Worm (Caenorhabditis elegans) whole organism, early embryonic: Measurements from ENCODE around the gene cdkl-1.

Source experiments
- ama-1 ChIP-seq: fragments of 150-350 bp; optimal IDR thresholded peaks from 2 replicates; lab custom pipeline; 2014
- ets-7 ChIP-seq: sonication (generic microtip); optimal IDR thresholded peaks from 2 replicates; lab custom pipeline; 2016; ENCODE audit warnings: missing genotype, missing genetic modification characterization, missing compliant biosample characterization
- flt-1 ChIP-seq: fragments of 200-800 bp; sonication (Bioruptor generic); IDR thresholded peaks from 2 replicates; pipeline ENCODE4 v1.3.6; 2022; ENCODE audit warnings: missing genetic modification characterization, missing compliant biosample characterization
- hmbx-1 ChIP-seq: sonication (generic microtip); optimal IDR thresholded peaks from 2 replicates; lab custom pipeline; 2016; ENCODE audit warnings: mild to moderate bottlenecking, missing genetic modification characterization, missing compliant biosample characterization
- pes-1 ChIP-seq: fragments of 200-800 bp; sonication (Bioruptor generic); IDR thresholded peaks from 2 replicates; pipeline ENCODE4 v1.3.6; 2022; ENCODE audit warnings: missing genetic modification reagents, missing genetic modification characterization, missing compliant biosample characterization
- sea-1 ChIP-seq: fragments of 200-800 bp; sonication (Bioruptor generic); conservative IDR thresholded peaks from 2 replicates; pipeline ENCODE4 v1.3.6; 2022; ENCODE audit warnings: missing genetic modification characterization, missing compliant biosample characterization
- tbx-11 ChIP-seq: fragments of 200-800 bp; sonication (Bioruptor generic); IDR thresholded peaks from 2 replicates; pipeline ENCODE4 v1.3.6; 2022; ENCODE audit warnings: missing genetic modification characterization, missing compliant biosample characterization
- tbx-37 ChIP-seq: fragments of 200-800 bp; sonication (Bioruptor generic); conservative IDR thresholded peaks from 2 replicates; pipeline ENCODE4 v1.3.6; 2022; ENCODE audit warnings: missing genetic modification reagents, missing genetic modification characterization, missing compliant biosample characterization

DNA sequence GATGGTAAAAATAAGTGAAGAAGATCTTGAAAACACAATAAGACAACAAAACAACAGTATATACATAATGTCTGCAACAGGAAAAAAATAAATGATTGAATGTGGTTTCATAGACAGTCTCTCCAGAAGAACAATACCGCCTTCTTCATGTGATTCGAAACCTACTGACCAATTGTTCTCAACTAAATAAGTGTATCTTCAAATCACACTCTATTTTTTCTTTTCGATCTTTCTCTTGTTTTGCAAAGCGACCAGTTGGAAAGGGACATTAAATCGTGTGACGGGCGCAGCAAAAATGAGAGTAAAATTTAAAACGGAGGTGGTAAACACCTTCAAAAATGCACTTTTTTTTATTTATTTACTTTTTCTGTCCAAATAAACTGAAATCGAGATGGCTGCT lies 36.8 kb upstream of the cdkl-1 start:
- TF ChIP-seq ama-1 (lab: Kevin White, UChicago) (no peak), pes-1 (GFP tag; lab: Robert Waterston, UW) (no peak), tbx-11 (GFP tag; lab: Robert Waterston, UW) (no peak), tbx-37 (GFP tag; lab: Robert Waterston, UW) (no peak), ets-7 (tag; lab: Kevin White, UChicago) (no peak), hmbx-1 (no peak), flt-1 (GFP tag; lab: Robert Waterston, UW) (no peak), sea-1 (GFP tag; lab: Robert Waterston, UW) (no peak)
